Worm (Caenorhabditis elegans) whole organism, late embryonic: Measurements from ENCODE around the gene Y69A2AR.47.

Experiments
- C08G9.2 ChIP-seq: sonication (generic microtip); optimal IDR thresholded peaks from 2 replicates; lab custom pipeline; 2016; ENCODE audit warnings: mild to moderate bottlenecking, missing genetic modification characterization, moderate library complexity, missing compliant biosample characterization
- K09A11.1 ChIP-seq: sonication (generic microtip); optimal IDR thresholded peaks from 2 replicates; lab custom pipeline; 2017; ENCODE audit warnings: antibody characterized with exemption, mild to moderate bottlenecking, missing genetic modification characterization, missing compliant biosample characterization; ENCODE audit not compliant: insufficient read depth
- ama-1 ChIP-seq: fragments of 150-350 bp; optimal IDR thresholded peaks from 2 replicates; lab custom pipeline; 2014
- ceh-18 ChIP-seq: sonication (generic microtip); optimal IDR thresholded peaks from 2 replicates; lab custom pipeline; 2016; ENCODE audit warnings: missing genetic modification characterization, missing compliant biosample characterization
- ceh-34 ChIP-seq: sonication (generic microtip); optimal IDR thresholded peaks from 2 replicates; lab custom pipeline; 2016; ENCODE audit warnings: mild to moderate bottlenecking, missing genetic modification characterization, missing compliant biosample characterization
- fax-1 ChIP-seq: sonication (generic microtip); optimal IDR thresholded peaks from 2 replicates; lab custom pipeline; 2016; ENCODE audit warnings: missing genotype, missing genetic modification characterization, missing compliant biosample characterization
- hlh-15 ChIP-seq: sonication (generic microtip); optimal IDR thresholded peaks from 2 replicates; lab custom pipeline; 2016; ENCODE audit warnings: missing genetic modification characterization, missing compliant biosample characterization
- hlh-30 ChIP-seq: sonication (generic microtip); optimal IDR thresholded peaks from 2 replicates; lab custom pipeline; 2017; ENCODE audit warnings: antibody characterized with exemption, missing genetic modification characterization, missing compliant biosample characterization; ENCODE audit not compliant: insufficient read depth
- lim-6 ChIP-seq: sonication (generic microtip); optimal IDR thresholded peaks from 2 replicates; lab custom pipeline; 2016; ENCODE audit warnings: missing genetic modification characterization, missing compliant biosample characterization
- nfya-1 ChIP-seq: sonication (generic microtip); optimal IDR thresholded peaks from 2 replicates; lab custom pipeline; 2017; ENCODE audit warnings: missing genetic modification characterization, mild to moderate bottlenecking, missing compliant biosample characterization, antibody characterized with exemption, moderate library complexity
- pha-4 ChIP-seq: fragments of 150-350 bp; optimal IDR thresholded peaks from 2 replicates; lab custom pipeline; 2018; ENCODE audit warnings: missing biosample characterization, missing genetic modification reagents, missing genetic modification characterization
- ref-2 ChIP-seq: sonication (generic microtip); optimal IDR thresholded peaks from 2 replicates; lab custom pipeline; 2016; ENCODE audit warnings: missing genetic modification characterization, missing compliant biosample characterization
- sdc-2 ChIP-seq: sonication (generic microtip); optimal IDR thresholded peaks from 2 replicates; lab custom pipeline; 2016; ENCODE audit warnings: missing genotype, missing genetic modification characterization, missing compliant biosample characterization
- zip-5 ChIP-seq: sonication (generic microtip); optimal IDR thresholded peaks from 2 replicates; lab custom pipeline; 2016; ENCODE audit warnings: missing genetic modification characterization, missing compliant biosample characterization

ce11 chrIV:2616853-2617252 is 19.3 kb downstream of the Y69A2AR.47 start:
- TF ChIP-seq hlh-15: no peak
- no peak for TF ChIP-seq hlh-30 (tag; lab: Kevin White, UChicago)
- no peak for TF ChIP-seq sdc-2 (tag; lab: Kevin White, UChicago)
- no peak for TF ChIP-seq pha-4 (tag; lab: Kevin White, UChicago)
- no peak for TF ChIP-seq ref-2 (tag; lab: Kevin White, UChicago)
- TF ChIP-seq fax-1: no peak
- no peak for TF ChIP-seq C08G9.2 (tag; lab: Kevin White, UChicago)
- no peak for TF ChIP-seq ceh-18
- TF ChIP-seq K09A11.1 (tag; lab: Kevin White, UChicago): no peak
- no peak for TF ChIP-seq nfya-1 (tag; lab: Kevin White, UChicago)
- no peak for TF ChIP-seq ceh-34
- TF ChIP-seq ama-1 (lab: Kevin White, UChicago): no peak
- TF ChIP-seq zip-5: no peak
- TF ChIP-seq lim-6: no peak
